Fruit fly (Drosophila melanogaster) whole organism, wandering third instar larva: ENCODE data around the gene Taf1.

Experiments used
- Abd-B ChIP-seq: fragments of >200 bp; optimal IDR thresholded peaks from 2 replicates; lab custom pipeline; 2017; ENCODE audit warnings: missing biosample characterization, missing genetic modification characterization
- Dfd ChIP-seq: fragments of >200 bp; optimal IDR thresholded peaks from 2 replicates; lab custom pipeline; 2017; ENCODE audit warnings: missing biosample characterization, missing genetic modification characterization
- Dif ChIP-seq: fragments of 200-275, 200-300 bp; sonication (Bioruptor generic); optimal IDR thresholded peaks from 2 replicates; lab custom pipeline; 2018; ENCODE audit warnings: missing biosample characterization, missing genetic modification characterization; ENCODE audit not compliant: partially characterized antibody
- HLH106 ChIP-seq: fragments of 200-800 bp; optimal IDR thresholded peaks from 3 replicates; lab custom pipeline; 2019; ENCODE audit warnings: missing biosample characterization, mild to moderate bottlenecking, missing genetic modification characterization, moderate library complexity
- Mio ChIP-seq: sonication (Bioruptor generic); optimal IDR thresholded peaks from 2 replicates; lab custom pipeline; 2016; ENCODE audit warnings: missing biosample characterization, missing genetic modification characterization
- Myc ChIP-seq: fragments of >200 bp; optimal IDR thresholded peaks from 2 replicates; lab custom pipeline; 2017
- OdsH ChIP-seq: fragments of 200-800 bp; sonication (Bioruptor generic); optimal IDR thresholded peaks from 2 replicates; lab custom pipeline; 2016; ENCODE audit warnings: missing biosample characterization, mild to moderate bottlenecking, missing genetic modification characterization
- Sp1 ChIP-seq: fragments of 200-800 bp; sonication (Bioruptor generic); optimal IDR thresholded peaks from 3 replicates; lab custom pipeline; 2019; ENCODE audit warnings: missing biosample characterization, mild to moderate bottlenecking, missing genetic modification characterization, moderate library complexity
- br ChIP-seq: fragments of 200-800 bp; sonication (Bioruptor generic); optimal IDR thresholded peaks from 2 replicates; lab custom pipeline; 2016; ENCODE audit warnings: missing biosample characterization, missing genetic modification characterization
- h ChIP-seq: fragments of 200-800 bp; sonication (Bioruptor generic); optimal IDR thresholded peaks from 3 replicates; lab custom pipeline; 2016; ENCODE audit warnings: missing biosample characterization, mild to moderate bottlenecking, missing genetic modification characterization
- jim ChIP-seq: fragments of 175-275, 200-325 bp; sonication (Bioruptor generic); optimal IDR thresholded peaks from 2 replicates; lab custom pipeline; 2016; ENCODE audit warnings: missing biosample characterization, mild to moderate bottlenecking, missing genetic modification characterization
- psq ChIP-seq: fragments of 200-800 bp; sonication (Bioruptor generic); optimal IDR thresholded peaks from 3 replicates; lab custom pipeline; 2017; ENCODE audit warnings: missing biosample characterization, mild to moderate bottlenecking, missing genetic modification characterization, moderate library complexity
- usp ChIP-seq: fragments of >200 bp; optimal IDR thresholded peaks from 2 replicates; lab custom pipeline; 2017; ENCODE audit warnings: missing biosample characterization, missing genetic modification characterization

dm6 chr3R:6691658-6692057 is 45.0 kb downstream of the Taf1 start, which contains the start of gene Ccp84Ae:
- TF ChIP-seq Myc (lab: Kevin White, UChicago) (no peak), br (GFP tag; lab: Kevin White, UChicago) (no peak), jim (no peak), HLH106 (tag; lab: Kevin White, UChicago) (no peak), Sp1 (GFP tag; lab: Kevin White, UChicago) (no peak), psq (GFP tag; lab: Kevin White, UChicago) (no peak), OdsH (GFP tag; lab: Kevin White, UChicago) (no peak), Dfd (no peak), h (GFP tag; lab: Kevin White, UChicago) (no peak), Mio (GFP tag; lab: Kevin White, UChicago) (no peak), Abd-B (GFP tag; lab: Kevin White, UChicago) (no peak), usp (GFP tag; lab: Kevin White, UChicago) (no peak), Dif (GFP tag; lab: Kevin White, UChicago) (no peak)
